Fruit fly (Drosophila melanogaster) whole organism, embryonic: Measurements from ENCODE around the gene Shc.

Experiments used
- Bteb2 ChIP-seq: fragments of 200-800 bp; sonication (Bioruptor generic); optimal IDR thresholded peaks from 2 replicates; lab custom pipeline; 2016; ENCODE audit warnings: missing biosample characterization, missing genetic modification characterization
- CG11398 ChIP-seq: fragments of 200-800 bp; sonication (Bioruptor generic); optimal IDR thresholded peaks from 2 replicates; lab custom pipeline; 2016; ENCODE audit warnings: missing biosample characterization, missing genetic modification characterization
- CG12391 ChIP-seq: fragments of 200-800 bp; sonication (Bioruptor generic); optimal IDR thresholded peaks from 3 replicates; lab custom pipeline; 2018; ENCODE audit warnings: missing biosample characterization, mild to moderate bottlenecking, missing genetic modification characterization, moderate library complexity
- CG12659 ChIP-seq: fragments of 200-800 bp; sonication (Bioruptor generic); optimal IDR thresholded peaks from 3 replicates; lab custom pipeline; 2017; ENCODE audit warnings: mild to moderate bottlenecking, missing biosample characterization, missing genetic modification reagents, missing genetic modification characterization
- CG12942 ChIP-seq: fragments of 200-800 bp; sonication (Bioruptor generic); optimal IDR thresholded peaks from 3 replicates; lab custom pipeline; 2016; ENCODE audit warnings: missing biosample characterization, missing genetic modification characterization
- CG14710 ChIP-seq: fragments of 200-800 bp; sonication (Bioruptor generic); optimal IDR thresholded peaks from 3 replicates; lab custom pipeline; 2019; ENCODE audit warnings: missing biosample characterization, mild to moderate bottlenecking, missing genetic modification characterization, moderate library complexity
- CG15514 ChIP-seq: fragments of 200-800 bp; sonication (Bioruptor generic); optimal IDR thresholded peaks from 3 replicates; lab custom pipeline; 2017; ENCODE audit warnings: missing biosample characterization, missing genetic modification characterization, mild to moderate bottlenecking, moderate library complexity, missing genetic modification reagents
- CG17385 ChIP-seq: fragments of 200-800 bp; sonication (Bioruptor generic); optimal IDR thresholded peaks from 3 replicates; lab custom pipeline; 2018; ENCODE audit warnings: missing biosample characterization, mild to moderate bottlenecking, missing genetic modification characterization
- CG2202 ChIP-seq: fragments of 200-800 bp; sonication (Bioruptor generic); optimal IDR thresholded peaks from 2 replicates; lab custom pipeline; 2018; ENCODE audit warnings: missing biosample characterization, mild to moderate bottlenecking, missing genetic modification characterization
- CG30431 ChIP-seq: fragments of 200-800 bp; sonication (Bioruptor generic); optimal IDR thresholded peaks from 2 replicates; lab custom pipeline; 2017; ENCODE audit warnings: missing biosample characterization, missing genetic modification characterization
- CG33557 ChIP-seq: fragments of 200-800 bp; sonication (Bioruptor generic); optimal IDR thresholded peaks from 2 replicates; lab custom pipeline; 2019; ENCODE audit warnings: missing biosample characterization, mild to moderate bottlenecking, missing genetic modification characterization, moderate library complexity
- CG4854 ChIP-seq: fragments of 200-800 bp; sonication (Bioruptor generic); optimal IDR thresholded peaks from 2 replicates; lab custom pipeline; 2016; ENCODE audit warnings: missing biosample characterization, missing genetic modification characterization, inconsistent platforms
- CG6272 ChIP-seq: fragments of 200-800 bp; sonication (Bioruptor generic); IDR thresholded peaks from 2 replicates; pipeline ENCODE4 v1.3.6; 2022; ENCODE audit warnings: missing biosample characterization, missing genetic modification characterization
- CG7372 ChIP-seq: fragments of 200-800 bp; sonication (Bioruptor generic); IDR thresholded peaks from 2 replicates; pipeline ENCODE4 v1.3.6; 2022; ENCODE audit warnings: missing biosample characterization, missing genetic modification characterization
- CG7556 ChIP-seq: fragments of 200-800 bp; sonication (Bioruptor generic); optimal IDR thresholded peaks from 2 replicates; lab custom pipeline; 2017; ENCODE audit warnings: missing biosample characterization, mild to moderate bottlenecking, missing genetic modification characterization
- CG7786 ChIP-seq: fragments of 200-800 bp; sonication (Bioruptor generic); optimal IDR thresholded peaks from 2 replicates; lab custom pipeline; 2016; ENCODE audit warnings: missing biosample characterization, missing genetic modification characterization
- CG7839 ChIP-seq: fragments of 200-800 bp; sonication (Bioruptor generic); optimal IDR thresholded peaks from 3 replicates; lab custom pipeline; 2018; ENCODE audit warnings: missing biosample characterization, mild to moderate bottlenecking, missing genetic modification characterization, moderate library complexity
- D19B ChIP-seq: fragments of 200-800 bp; sonication (Bioruptor generic); optimal IDR thresholded peaks from 2 replicates; lab custom pipeline; 2017; ENCODE audit warnings: missing biosample characterization, mild to moderate bottlenecking, missing genetic modification characterization
- Doc2 ChIP-seq: fragments of 200-800 bp; sonication (Bioruptor generic); IDR thresholded peaks from 2 replicates; pipeline ENCODE4 v1.3.6; 2022; ENCODE audit warnings: missing biosample characterization, missing genetic modification characterization
- E2f2 ChIP-seq: fragments of 200-800 bp; sonication (Bioruptor generic); IDR thresholded peaks from 2 replicates; pipeline ENCODE4 v1.3.6; 2022; ENCODE audit warnings: missing biosample characterization, missing genetic modification characterization
- ERR ChIP-seq: fragments of 200-800 bp; sonication (Bioruptor generic); optimal IDR thresholded peaks from 2 replicates; lab custom pipeline; 2016; ENCODE audit warnings: missing biosample characterization, missing genetic modification characterization
- Fer3 ChIP-seq: fragments of 200-800 bp; sonication (Bioruptor generic); optimal IDR thresholded peaks from 2 replicates; lab custom pipeline; 2018; ENCODE audit warnings: missing biosample characterization, mild to moderate bottlenecking, missing genetic modification characterization, moderate library complexity
- HLH54F ChIP-seq: fragments of 200-800 bp; sonication (Bioruptor generic); optimal IDR thresholded peaks from 3 replicates; lab custom pipeline; 2016; ENCODE audit warnings: missing biosample characterization, missing genetic modification characterization
- Hr51 ChIP-seq, 2 experiments: fragments of 200-800 bp; sonication (Bioruptor generic); optimal IDR thresholded peaks; 2 replicates in 1 of 2; 3 replicates in 1 of 2; lab custom pipeline; 2016 to 2018; ENCODE audit warnings: missing biosample characterization in 2 of 2, missing genetic modification characterization in 2 of 2, mild to moderate bottlenecking in 1 of 2, moderate library complexity in 1 of 2
- Kr ChIP-seq: fragments of 200-800 bp; sonication (Bioruptor generic); optimal IDR thresholded peaks from 2 replicates; lab custom pipeline; 2017; ENCODE audit warnings: missing biosample characterization, mild to moderate bottlenecking, missing genetic modification characterization
- Lhr ChIP-seq: fragments of 200-800 bp; sonication (Bioruptor generic); optimal IDR thresholded peaks from 3 replicates; lab custom pipeline; 2017; ENCODE audit warnings: mild to moderate bottlenecking, missing biosample characterization, missing genetic modification reagents, missing genetic modification characterization
- Lpt ChIP-seq: fragments of >200 bp; optimal IDR thresholded peaks from 2 replicates; lab custom pipeline; 2018; ENCODE audit warnings: missing biosample characterization, missing genetic modification characterization
- ac ChIP-seq: fragments of 200-800 bp; sonication (Bioruptor generic); optimal IDR thresholded peaks from 3 replicates; lab custom pipeline; 2017; ENCODE audit warnings: missing biosample characterization, mild to moderate bottlenecking, missing genetic modification characterization
- bcd ChIP-seq: fragments of 200-800 bp; sonication (Bioruptor generic); optimal IDR thresholded peaks from 2 replicates; lab custom pipeline; 2017; ENCODE audit warnings: missing biosample characterization, mild to moderate bottlenecking, missing genetic modification characterization
- cato ChIP-seq: fragments of 200-800 bp; sonication (Bioruptor generic); optimal IDR thresholded peaks from 2 replicates; lab custom pipeline; 2016; ENCODE audit warnings: missing biosample characterization, missing genetic modification characterization, borderline replicate concordance
- crol ChIP-seq: fragments of 200-800 bp; sonication (Bioruptor generic); IDR thresholded peaks from 2 replicates; pipeline ENCODE4 v1.3.6; 2022; ENCODE audit warnings: missing biosample characterization, missing genetic modification characterization
- eve ChIP-seq, 2 experiments: fragments of >200 bp; optimal IDR thresholded peaks; 2 replicates each; lab custom pipeline; 2017; ENCODE audit warnings: missing biosample characterization in 2 of 2, missing genetic modification characterization in 2 of 2
- gem ChIP-seq: fragments of 200-800 bp; sonication (Bioruptor generic); optimal IDR thresholded peaks from 2 replicates; lab custom pipeline; 2019; ENCODE audit warnings: missing biosample characterization, mild to moderate bottlenecking, missing genetic modification characterization, moderate library complexity
- grau ChIP-seq: fragments of 200-800 bp; optimal IDR thresholded peaks from 3 replicates; lab custom pipeline; 2019; ENCODE audit warnings: missing biosample characterization, mild to moderate bottlenecking, missing genetic modification characterization, moderate library complexity
- inv ChIP-seq: fragments of 200-800 bp; sonication (Bioruptor generic); IDR thresholded peaks from 2 replicates; pipeline ENCODE4 v1.3.6; 2022; ENCODE audit warnings: missing biosample characterization, missing genetic modification characterization; ENCODE audit not compliant: partially characterized antibody
- kni ChIP-seq: fragments of 200-800 bp; sonication (Bioruptor generic); optimal IDR thresholded peaks from 3 replicates; lab custom pipeline; 2017; ENCODE audit warnings: mild to moderate bottlenecking, missing biosample characterization, missing genetic modification reagents, missing genetic modification characterization
- lola ChIP-seq, 3 experiments: fragments of >200 bp in 2 of 3; fragments of 200-800 bp in 1 of 3; sonication (Bioruptor generic) in 1 of 3; optimal IDR thresholded peaks; 2 replicates each; lab custom pipeline; 2017 to 2019; ENCODE audit warnings: missing biosample characterization in 3 of 3, missing genetic modification characterization in 3 of 3, mild to moderate bottlenecking in 1 of 3, moderate library complexity in 1 of 3
- nau ChIP-seq: fragments of 200-800 bp; sonication (Bioruptor generic); optimal IDR thresholded peaks from 3 replicates; lab custom pipeline; 2017; ENCODE audit warnings: missing biosample characterization, mild to moderate bottlenecking, missing genetic modification characterization, missing genetic modification reagents
- nmo ChIP-seq: fragments of 200-800 bp; sonication (Bioruptor generic); optimal IDR thresholded peaks from 2 replicates; lab custom pipeline; 2018; ENCODE audit warnings: missing biosample characterization, mild to moderate bottlenecking, missing genetic modification characterization, moderate library complexity
- nom ChIP-seq: fragments of 200-800 bp; sonication (Bioruptor generic); optimal IDR thresholded peaks from 2 replicates; lab custom pipeline; 2017; ENCODE audit warnings: missing biosample characterization, missing genetic modification characterization, mild to moderate bottlenecking, moderate library complexity, missing genetic modification reagents
- odd ChIP-seq: fragments of 200-800 bp; sonication (Bioruptor generic); optimal IDR thresholded peaks from 2 replicates; lab custom pipeline; 2017; ENCODE audit warnings: missing biosample characterization, mild to moderate bottlenecking, missing genetic modification characterization
- pita ChIP-seq: fragments of 200-800 bp; sonication (Bioruptor generic); optimal IDR thresholded peaks from 2 replicates; lab custom pipeline; 2017; ENCODE audit warnings: missing biosample characterization, mild to moderate bottlenecking, missing genetic modification characterization
- run ChIP-seq: fragments of 200-800 bp; sonication (Bioruptor generic); optimal IDR thresholded peaks from 3 replicates; lab custom pipeline; 2018; ENCODE audit warnings: missing biosample characterization, mild to moderate bottlenecking, missing genetic modification characterization
- sens ChIP-seq: fragments of 200-800 bp; sonication (Bioruptor generic); peaks from one replicate; lab custom pipeline; 2016; ENCODE audit warnings: missing biosample characterization, missing genetic modification characterization
- shn ChIP-seq: fragments of 200-800 bp; sonication (Bioruptor generic); optimal IDR thresholded peaks from 3 replicates; lab custom pipeline; 2016; ENCODE audit warnings: missing biosample characterization, missing genetic modification characterization
- sna ChIP-seq: fragments of 200-800 bp; sonication (Bioruptor generic); IDR thresholded peaks from 2 replicates; pipeline ENCODE4 v1.3.6; 2022; ENCODE audit warnings: missing biosample characterization, missing genetic modification characterization; ENCODE audit not compliant: partially characterized antibody
- z ChIP-seq: fragments of 200-800 bp; sonication (Bioruptor generic); IDR thresholded peaks from 3 replicates; pipeline ENCODE4 v1.3.6; 2022; ENCODE audit warnings: missing biosample characterization, missing genetic modification characterization
- zf30C ChIP-seq: fragments of 200-800 bp; sonication (Bioruptor generic); optimal IDR thresholded peaks from 3 replicates; lab custom pipeline; 2018; ENCODE audit warnings: missing biosample characterization, mild to moderate bottlenecking, missing genetic modification characterization

The Shc gene

DNA sequence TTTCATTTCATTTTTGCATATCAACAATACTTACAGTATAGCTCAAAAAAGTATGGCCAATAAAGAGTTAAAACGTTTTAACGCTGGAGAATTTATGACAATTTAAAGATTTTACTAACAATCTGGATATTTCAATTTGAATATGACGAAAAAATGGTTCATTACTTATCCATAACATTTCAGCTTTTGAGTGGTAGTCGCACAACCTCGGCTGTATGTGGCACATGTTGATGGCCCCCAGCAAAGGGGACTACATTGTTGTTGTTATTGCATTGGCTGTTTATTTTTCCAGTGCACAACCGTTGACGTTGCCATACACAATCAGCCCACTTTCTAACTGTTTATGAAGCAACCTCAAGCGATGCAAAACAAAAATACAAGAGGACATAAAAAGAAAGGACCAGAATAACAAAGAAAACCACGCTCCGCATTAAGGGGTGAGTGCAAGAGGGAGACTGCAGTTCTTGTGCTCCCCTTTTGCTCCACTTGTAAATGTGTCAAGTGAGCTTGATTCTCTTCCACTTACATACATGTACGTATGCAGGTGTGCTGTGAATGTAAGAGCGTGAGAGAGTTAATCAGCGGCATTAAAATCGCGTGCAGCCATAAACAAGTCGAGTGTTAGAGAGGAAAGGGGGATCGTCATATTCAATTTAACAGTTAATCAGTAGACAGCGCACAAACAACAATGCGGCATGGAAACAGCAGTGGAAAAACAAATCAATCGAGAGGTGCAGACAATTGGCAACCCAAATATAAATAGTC, 6.6 kb upstream of the Shc start (continued):
- TF ChIP-seq CG33557 (no peak), Lpt (GFP tag; lab: Kevin White, UChicago) (no peak), Lhr (GFP tag; lab: Kevin White, UChicago) (no peak), nom (GFP tag; lab: Kevin White, UChicago) (peak; percentile 90), HLH54F (no peak), run (tag; lab: Kevin White, UChicago) (peak; percentile 51), CG7786 (peak; percentile 12), Bteb2 (peak; percentile 16), D19B (no peak), CG7556 (GFP tag; lab: Kevin White, UChicago) (peak; percentile 62), CG15514 (GFP tag; lab: Kevin White, UChicago) (peak; percentile 24), odd (peak; percentile 44), gem (tag; lab: Kevin White, UChicago) (peak; percentile 72), CG2202 (tag; lab: Kevin White, UChicago) (no peak), Fer3 (tag; lab: Kevin White, UChicago) (peak; percentile 29), CG7372 (no peak), eve (GFP tag; optimal IDR thresholded peaks at IDR 0.05; lab: Kevin White, UChicago) (peak in 1 of 2 experiments; percentile 74), ERR (GFP tag; lab: Kevin White, UChicago) (no peak), CG7839 (tag; lab: Kevin White, UChicago) (peak; percentile 58), pita (no peak), grau (tag; lab: Kevin White, UChicago) (peak; percentile 50), zf30C (GFP tag; lab: Kevin White, UChicago) (no peak), Hr51 (GFP tag; optimal IDR thresholded peaks at IDR 0.05; lab: Kevin White, UChicago) (peak in 1 of 2 experiments; percentile 75), nau (peak; percentile 59), kni (GFP tag; lab: Kevin White, UChicago) (no peak), shn (GFP tag; lab: Kevin White, UChicago) (no peak), CG6272 (GFP tag; lab: Robert Waterston, UW) (no peak), sna (GFP tag; lab: Robert Waterston, UW) (no peak), CG12391 (tag; lab: Kevin White, UChicago) (peak; percentile 52), CG12942 (peak; percentile 4), cato (GFP tag; lab: Kevin White, UChicago) (no peak), Doc2 (GFP tag; lab: Robert Waterston, UW) (no peak), E2f2 (GFP tag; lab: Robert Waterston, UW) (peak; percentile 39; the same call in 1 of the 2 replicates), inv (GFP tag; lab: Robert Waterston, UW) (no peak), z (GFP tag; lab: Robert Waterston, UW) (no peak), CG30431 (no peak), bcd (GFP tag; lab: Kevin White, UChicago) (peak; percentile 35), sens (GFP tag; lab: Kevin White, UChicago) (peak; percentile 87), CG11398 (GFP tag; lab: Kevin White, UChicago) (peak; percentile 2), CG14710 (tag; lab: Kevin White, UChicago) (no peak), CG17385 (GFP tag; lab: Kevin White, UChicago) (peak; percentile 11), ac (GFP tag; lab: Kevin White, UChicago) (no peak), CG12659 (GFP tag; lab: Kevin White, UChicago) (peak; percentile 22), CG4854 (GFP tag; lab: Kevin White, UChicago) (no peak), lola (GFP tag; optimal IDR thresholded peaks at IDR 0.05; lab: Kevin White, UChicago) (peak in 1 of 3 experiments; percentile 7), Kr (GFP tag; lab: Kevin White, UChicago) (no peak), crol (GFP tag; lab: Robert Waterston, UW) (no peak), nmo (peak; percentile 46)
